Worm (Caenorhabditis elegans): Measurements from ENCODE around the gene C08F11.7.
A peak's percentile ranks its signal among the peaks of the same experiment; 100 is the strongest.

Gene C08F11.7

ce11 chrIV:13619203-13619602, 17.9 kb upstream of the C08F11.7 start, which contains the start of gene C08F11.3:
TSS of gene C08F11.3 (plus strand) at chrIV:13619503.
- no peak for TF ChIP-seq pqm-1 (tag; optimal IDR thresholded peaks at IDR 0.05)
- no peak for TF ChIP-seq rnt-1 (tag; optimal IDR thresholded peaks at IDR 0.05)
- TF ChIP-seq C38D4.7 (GFP tag; optimal IDR thresholded peaks at IDR 0.05): no peak

- TF ChIP-seq ceh-31 (tag; optimal IDR thresholded peaks at IDR 0.05): no peak
- TF ChIP-seq sdc-2 (tag; optimal IDR thresholded peaks at IDR 0.05): no peak
- TF ChIP-seq ref-2 (tag; optimal IDR thresholded peaks at IDR 0.05): no peak
- no peak for TF ChIP-seq unc-3 (GFP tag; conservative IDR thresholded peaks at IDR 0.05)
- TF ChIP-seq unc-3 (tag; optimal IDR thresholded peaks at IDR 0.05): no peak
- no peak for TF ChIP-seq fkh-6 (tag; optimal IDR thresholded peaks at IDR 0.05)
- no peak for TF ChIP-seq eyg-1 (tag; optimal IDR thresholded peaks at IDR 0.05)
These were observed 13.5 kb upstream of the C08F11.7 start, which contains the start of gene C08F11.1 for ce11 chrIV:13623533-13623932. TSS of gene C08F11.1 (plus strand) at chrIV:13623833.

ce11 chrIV:13626469-13626868, 10.6 kb upstream of the C08F11.7 start, which contains the start of gene sru-21:
TSS of gene sru-21 (plus strand) at chrIV:13626769.
- TF ChIP-seq pat-9 (tag; optimal IDR thresholded peaks at IDR 0.05): no peak
- no peak for TF ChIP-seq ceh-45 (GFP tag; IDR thresholded peaks at IDR 0.05)

- TF ChIP-seq T23F11.4 (GFP tag; optimal IDR thresholded peaks at IDR 0.05) (no peak), ceh-9 (tag; optimal IDR thresholded peaks at IDR 0.05) (no peak), fkh-6 (tag; optimal IDR thresholded peaks at IDR 0.05) (no peak), ets-4 (tag; optimal IDR thresholded peaks at IDR 0.05) (no peak), rnt-1 (tag; optimal IDR thresholded peaks at IDR 0.05) (no peak), ceh-22 (tag; optimal IDR thresholded peaks at IDR 0.05) (no peak)
These were observed 4.5 kb upstream of the C08F11.7 start for ce11 chrIV:13632613-13633012.

ce11 chrIV:13633165-13633564, 3.9 kb upstream of the C08F11.7 start, which contains the start of gene fbxa-98:
TSS of gene fbxa-98 (plus strand) at chrIV:13633407.
- TF ChIP-seq rnt-1 (tag; optimal IDR thresholded peaks at IDR 0.05): no peak
- TF ChIP-seq nhr-232 (tag; optimal IDR thresholded peaks at IDR 0.05): no peak
- TF ChIP-seq pha-2 (tag; optimal IDR thresholded peaks at IDR 0.05): no peak

ce11 chrIV:13639027-13639426, 2.0 kb downstream of the C08F11.7 start, which contains the start of gene ugt-22:
TSS of gene ugt-22 (plus strand) at chrIV:13639260.
- TF ChIP-seq hlh-13 (GFP tag; optimal IDR thresholded peaks at IDR 0.05) (no peak), unc-42 (tag; optimal IDR thresholded peaks at IDR 0.05) (no peak), nhr-11 (tag; optimal IDR thresholded peaks at IDR 0.05) (no peak), npax-4 (tag; optimal IDR thresholded peaks at IDR 0.05) (no peak), elt-2 (tag; optimal IDR thresholded peaks at IDR 0.05) (peak; percentile 67), pha-2 (tag; optimal IDR thresholded peaks at IDR 0.05) (no peak)

ce11 chrIV:13645823-13646222, 8.7 kb downstream of the C08F11.7 start, which contains the start of gene srz-29:
TSS of gene srz-29 (minus strand) at chrIV:13645923.
- no peak for TF ChIP-seq dmd-4 (tag; optimal IDR thresholded peaks at IDR 0.05; ENCODE audit: borderline replicate concordance)
- TF ChIP-seq F13H6.1 (tag; optimal IDR thresholded peaks at IDR 0.05): no peak
- no peak for TF ChIP-seq che-1 (tag; optimal IDR thresholded peaks at IDR 0.05)
- TF ChIP-seq ztf-16 (tag; optimal IDR thresholded peaks at IDR 0.05): no peak
- no peak for TF ChIP-seq ceh-45 (GFP tag; IDR thresholded peaks at IDR 0.05)
- no peak for TF ChIP-seq ceh-31 (tag; optimal IDR thresholded peaks at IDR 0.05)

- no peak for TF ChIP-seq sox-4 (tag; optimal IDR thresholded peaks at IDR 0.05)
These were observed 10.5 kb downstream of the C08F11.7 start, which contains the start of gene ule-4 for ce11 chrIV:13647558-13647957. TSS of gene ule-4 (minus strand) at chrIV:13647658.
